Worm (Caenorhabditis elegans): ENCODE measurements around the gene ugt-33.
A peak's percentile ranks its signal among the peaks of the same experiment; 100 is the strongest.

- TF ChIP-seq unc-39 (tag; optimal IDR thresholded peaks at IDR 0.05), result no peak
- TF ChIP-seq unc-62 (GFP tag; optimal IDR thresholded peaks at IDR 0.05), result no peak
- peak; percentile 67 for TF ChIP-seq zip-8 (tag; optimal IDR thresholded peaks at IDR 0.05)
Observed at ce11 chrV:10467104-10467503, 26.1 kb upstream of the ugt-33 start.

All from whole organism, mixed stage, embryonic.